Fruit fly (Drosophila melanogaster) whole organism, adult: ENCODE measurements around the gene CCKLR-17D3.

Experiments
- CG11617 ChIP-seq: fragments of 200-800 bp; sonication (Bioruptor generic); optimal IDR thresholded peaks from 2 replicates; lab custom pipeline; 2017; ENCODE audit warnings: mild to moderate bottlenecking, missing biosample characterization, missing genetic modification reagents, missing genetic modification characterization
- CG12768 ChIP-seq: fragments of 200-800 bp; sonication (Bioruptor generic); optimal IDR thresholded peaks from 2 replicates; lab custom pipeline; 2017; ENCODE audit warnings: missing biosample characterization, missing genetic modification characterization, mild to moderate bottlenecking, moderate library complexity, missing genetic modification reagents
- CG14711 ChIP-seq: fragments of 200-800 bp; sonication (Bioruptor generic); optimal IDR thresholded peaks from 2 replicates; lab custom pipeline; 2018; ENCODE audit warnings: missing biosample characterization, mild to moderate bottlenecking, missing genetic modification characterization, moderate library complexity
- CG1620 ChIP-seq: fragments of 200-800 bp; sonication (Bioruptor generic); optimal IDR thresholded peaks from 2 replicates; lab custom pipeline; 2016; ENCODE audit warnings: missing biosample characterization, missing genetic modification characterization
- CG33017 ChIP-seq: fragments of 200-800 bp; sonication (Bioruptor generic); optimal IDR thresholded peaks from 2 replicates; lab custom pipeline; 2018; ENCODE audit warnings: missing biosample characterization, mild to moderate bottlenecking, missing genetic modification characterization, moderate library complexity
- CG5204 ChIP-seq: fragments of 200-800 bp; sonication (Bioruptor generic); optimal IDR thresholded peaks from 2 replicates; lab custom pipeline; 2016; ENCODE audit warnings: missing biosample characterization, missing genetic modification characterization
- CG7045 ChIP-seq: fragments of 200-800 bp; sonication (Bioruptor generic); optimal IDR thresholded peaks from 2 replicates; lab custom pipeline; 2017; ENCODE audit warnings: missing biosample characterization, mild to moderate bottlenecking, missing genetic modification characterization
- CG7101 ChIP-seq: fragments of 200-800 bp; sonication (Bioruptor generic); optimal IDR thresholded peaks from 2 replicates; lab custom pipeline; 2018; ENCODE audit warnings: missing biosample characterization, mild to moderate bottlenecking, missing genetic modification characterization, moderate library complexity
- Clk ChIP-seq: fragments of 200-800 bp; sonication (Bioruptor generic); optimal IDR thresholded peaks from 2 replicates; lab custom pipeline; 2017; ENCODE audit warnings: missing biosample characterization, missing genetic modification characterization
- Crg-1 ChIP-seq: fragments of 200-800 bp; sonication (Bioruptor generic); optimal IDR thresholded peaks from 2 replicates; lab custom pipeline; 2016; ENCODE audit warnings: missing biosample characterization, missing genetic modification characterization
- Hr96 ChIP-seq: fragments of 200-800 bp; sonication (Bioruptor generic); optimal IDR thresholded peaks from 2 replicates; lab custom pipeline; 2016; ENCODE audit warnings: missing biosample characterization, missing genetic modification characterization
- Mnt ChIP-seq: fragments of 200-800 bp; sonication (Bioruptor generic); optimal IDR thresholded peaks from 2 replicates; lab custom pipeline; 2016; ENCODE audit warnings: missing biosample characterization, mild to moderate bottlenecking, missing genetic modification characterization
- bab1 ChIP-seq: fragments of 200-800 bp; sonication (Bioruptor generic); optimal IDR thresholded peaks from 3 replicates; lab custom pipeline; 2019; ENCODE audit warnings: missing biosample characterization, mild to moderate bottlenecking, missing genetic modification characterization, moderate library complexity
- cic ChIP-seq: fragments of 200-800 bp; sonication (Bioruptor generic); optimal IDR thresholded peaks from 2 replicates; lab custom pipeline; 2017; ENCODE audit warnings: missing biosample characterization, mild to moderate bottlenecking, missing genetic modification characterization, moderate library complexity
- cnc ChIP-seq, 2 experiments: fragments of >200 bp; optimal IDR thresholded peaks; 2 replicates each; lab custom pipeline; 2017
- kay ChIP-seq: fragments of 200-800 bp; sonication (Bioruptor generic); peaks from one replicate; lab custom pipeline; 2016; ENCODE audit warnings: missing biosample characterization, missing genetic modification characterization, borderline replicate concordance
- ovo ChIP-seq: fragments of 200-800 bp; sonication (Bioruptor generic); optimal IDR thresholded peaks from 2 replicates; lab custom pipeline; 2016; ENCODE audit warnings: missing biosample characterization, missing genetic modification characterization
- pad ChIP-seq: fragments of 200-800 bp; sonication (Bioruptor generic); optimal IDR thresholded peaks from 3 replicates; lab custom pipeline; 2017; ENCODE audit warnings: missing biosample characterization, missing genetic modification characterization, mild to moderate bottlenecking, moderate library complexity, missing genetic modification reagents
- tj ChIP-seq: fragments of 200-800 bp; sonication (Bioruptor generic); optimal IDR thresholded peaks from 3 replicates; lab custom pipeline; 2017; ENCODE audit warnings: missing biosample characterization, mild to moderate bottlenecking, missing genetic modification characterization, moderate library complexity
- toe ChIP-seq: fragments of 200-800 bp; sonication (Bioruptor generic); optimal IDR thresholded peaks from 2 replicates; lab custom pipeline; 2016; ENCODE audit warnings: missing biosample characterization, missing genetic modification characterization

CCKLR-17D3 gene

dm6 chrX:18805036-18805435 is 31.2 kb upstream of the CCKLR-17D3 start:
- TF ChIP-seq CG1620 (GFP tag; lab: Kevin White, UChicago) = no peak
- no peak for TF ChIP-seq CG33017 (tag; lab: Kevin White, UChicago)
- TF ChIP-seq Mnt (GFP tag; lab: Kevin White, UChicago) = no peak
- no peak for TF ChIP-seq CG11617 (GFP tag; lab: Kevin White, UChicago)
- TF ChIP-seq Hr96 (GFP tag; lab: Kevin White, UChicago) = no peak
- TF ChIP-seq CG7101 (tag; lab: Kevin White, UChicago) = no peak
- TF ChIP-seq bab1 (GFP tag; lab: Kevin White, UChicago) = no peak
- no peak for TF ChIP-seq pad (GFP tag; lab: Kevin White, UChicago)
- no peak for TF ChIP-seq ovo (GFP tag; lab: Kevin White, UChicago)
- TF ChIP-seq toe (GFP tag; lab: Kevin White, UChicago) = no peak
- TF ChIP-seq CG7045 (GFP tag; lab: Kevin White, UChicago) = no peak
- TF ChIP-seq cnc (optimal IDR thresholded peaks at IDR 0.05; lab: Kevin White, UChicago) = no peak
- TF ChIP-seq CG5204 (GFP tag; lab: Kevin White, UChicago) = no peak
- no peak for TF ChIP-seq kay (GFP tag; lab: Kevin White, UChicago)
- no peak for TF ChIP-seq cic (GFP tag; lab: Kevin White, UChicago)
- TF ChIP-seq Clk = no peak
- TF ChIP-seq CG14711 (tag; lab: Kevin White, UChicago) = no peak
- TF ChIP-seq Crg-1 = no peak
- no peak for TF ChIP-seq CG12768 (GFP tag; lab: Kevin White, UChicago)
- TF ChIP-seq tj = no peak

DNA sequence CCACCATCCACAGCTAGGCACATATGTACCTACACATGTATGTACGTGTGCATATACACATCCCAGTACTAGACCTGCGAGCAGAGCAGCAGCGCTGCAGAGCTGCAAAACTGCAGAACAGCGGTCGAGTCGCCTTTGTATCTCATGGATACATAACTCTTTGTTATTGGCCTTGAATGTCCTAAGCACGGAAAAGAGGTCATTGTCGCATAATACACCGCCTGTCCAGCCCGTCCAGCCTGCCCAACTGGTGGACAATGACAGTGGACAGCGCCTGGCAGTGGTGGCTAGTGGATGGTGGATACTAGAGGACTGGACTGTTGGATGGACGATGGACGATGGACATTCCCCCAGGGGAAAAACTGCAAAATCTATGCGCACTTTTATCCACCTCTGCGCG is 27.5 kb upstream of the CCKLR-17D3 start:
- no peak for TF ChIP-seq bab1 (GFP tag; lab: Kevin White, UChicago)
- no peak for TF ChIP-seq pad (GFP tag; lab: Kevin White, UChicago)
- TF ChIP-seq CG14711 (tag; lab: Kevin White, UChicago) = no peak
- TF ChIP-seq CG7045 (GFP tag; lab: Kevin White, UChicago) = no peak

dm6 chrX:18800167-18800566 is 26.3 kb upstream of the CCKLR-17D3 start:
- TF ChIP-seq kay (GFP tag; lab: Kevin White, UChicago) (no peak), Crg-1 (no peak), toe (GFP tag; lab: Kevin White, UChicago) (no peak), pad (GFP tag; lab: Kevin White, UChicago) (no peak), ovo (GFP tag; lab: Kevin White, UChicago) (no peak), Mnt (GFP tag; lab: Kevin White, UChicago) (no peak), CG33017 (tag; lab: Kevin White, UChicago) (no peak), bab1 (GFP tag; lab: Kevin White, UChicago) (no peak), tj (no peak), CG5204 (GFP tag; lab: Kevin White, UChicago) (no peak), cnc (optimal IDR thresholded peaks at IDR 0.05; lab: Kevin White, UChicago) (no peak), CG12768 (GFP tag; lab: Kevin White, UChicago) (no peak), CG1620 (GFP tag; lab: Kevin White, UChicago) (no peak), CG14711 (tag; lab: Kevin White, UChicago) (no peak), CG7101 (tag; lab: Kevin White, UChicago) (no peak), CG7045 (GFP tag; lab: Kevin White, UChicago) (no peak), Clk (no peak)

DNA sequence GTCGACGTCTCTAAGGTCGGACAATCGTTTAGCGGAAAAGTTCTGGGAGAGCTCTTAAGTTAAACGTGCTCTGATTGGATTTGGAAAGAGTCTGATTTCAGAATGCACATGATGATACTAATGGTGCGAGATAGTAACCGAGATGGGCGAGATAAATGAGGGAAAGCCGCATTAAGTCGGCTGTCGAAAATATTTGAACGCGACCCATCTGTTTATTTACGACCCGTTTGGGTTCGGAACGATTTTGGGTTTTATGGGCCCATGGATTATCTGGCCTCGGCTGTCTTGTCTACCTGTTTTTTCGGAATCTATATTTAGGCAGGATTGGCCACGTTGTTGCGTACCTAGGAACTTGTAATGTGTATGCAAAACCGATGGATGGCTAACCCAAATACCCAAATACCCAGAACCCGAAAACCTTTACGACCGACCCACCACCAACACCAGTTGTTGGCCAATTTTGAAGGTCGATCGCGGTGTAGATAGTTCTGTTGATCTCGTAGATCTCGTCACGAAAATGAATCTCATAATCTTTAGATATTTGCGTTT is 25.6 kb upstream of the CCKLR-17D3 start:
- TF ChIP-seq ovo (GFP tag; lab: Kevin White, UChicago) = no peak

- TF ChIP-seq CG7045 (GFP tag; lab: Kevin White, UChicago) = no peak
- TF ChIP-seq ovo (GFP tag; lab: Kevin White, UChicago) = no peak
- no peak for TF ChIP-seq bab1 (GFP tag; lab: Kevin White, UChicago)
- TF ChIP-seq CG11617 (GFP tag; lab: Kevin White, UChicago) = no peak
- no peak for TF ChIP-seq CG7101 (tag; lab: Kevin White, UChicago)
- TF ChIP-seq Mnt (GFP tag; lab: Kevin White, UChicago) = no peak
- TF ChIP-seq CG14711 (tag; lab: Kevin White, UChicago) = no peak
- no peak for TF ChIP-seq Hr96 (GFP tag; lab: Kevin White, UChicago)
- no peak for TF ChIP-seq CG1620 (GFP tag; lab: Kevin White, UChicago)
- TF ChIP-seq pad (GFP tag; lab: Kevin White, UChicago) = no peak
- TF ChIP-seq CG33017 (tag; lab: Kevin White, UChicago) = no peak
- TF ChIP-seq cic (GFP tag; lab: Kevin White, UChicago) = no peak
- TF ChIP-seq CG5204 (GFP tag; lab: Kevin White, UChicago) = no peak
- TF ChIP-seq CG12768 (GFP tag; lab: Kevin White, UChicago) = no peak
- no peak for TF ChIP-seq toe (GFP tag; lab: Kevin White, UChicago)
Measured at dm6 chrX:18797567-18797966, 23.7 kb upstream of the CCKLR-17D3 start, which contains the start of gene bnb. bnb (minus strand) TSS chrX:18797687.

- no peak for TF ChIP-seq pad (GFP tag; lab: Kevin White, UChicago)
Measured at dm6 chrX:18791368-18791767, 17.5 kb upstream of the CCKLR-17D3 start, which contains the start of gene Atg101. Atg101 (plus strand) TSS chrX:18791668.
